Worm (Caenorhabditis elegans): ENCODE data around the gene Y54G2A.41.
A peak's percentile ranks its signal among the peaks of the same experiment; 100 is the strongest.

Y54G2A.41 gene

ce11 chrIV:2742470-2743044, 9.1 kb upstream of the Y54G2A.41 start, which contains the start of gene nhr-277:
nhr-277 (plus strand) TSS chrIV:2742994.
- no peak for TF ChIP-seq mxl-2 (GFP tag; conservative IDR thresholded peaks at IDR 0.05)
- TF ChIP-seq set-16 (GFP tag; IDR thresholded peaks at IDR 0.05), result no peak
- TF ChIP-seq tag-97 (GFP tag; IDR thresholded peaks at IDR 0.05), result no peak
- no peak for TF ChIP-seq zfp-2 (tag; optimal IDR thresholded peaks at IDR 0.05)
- no peak for TF ChIP-seq lin-1 (GFP tag; IDR thresholded peaks at IDR 0.05)
- TF ChIP-seq daf-12 (tag; optimal IDR thresholded peaks at IDR 0.05), result no peak
- no peak for TF ChIP-seq nhr-11 (tag; optimal IDR thresholded peaks at IDR 0.05)
- no peak for TF ChIP-seq dmd-8 (GFP tag; IDR thresholded peaks at IDR 0.05)
- no peak for TF ChIP-seq nhr-10 (tag; optimal IDR thresholded peaks at IDR 0.05)
- TF ChIP-seq spr-1 (tag; optimal IDR thresholded peaks at IDR 0.05), result no peak
- TF ChIP-seq egl-43 (GFP tag; IDR thresholded peaks at IDR 0.05), result no peak
- TF ChIP-seq lin-39 (tag; optimal IDR thresholded peaks at IDR 0.05), result no peak
- no peak for TF ChIP-seq aly-2 (tag; optimal IDR thresholded peaks at IDR 0.05)
- TF ChIP-seq F44E2.7 (GFP tag; IDR thresholded peaks at IDR 0.05), result no peak
- TF ChIP-seq nhr-76 (tag; optimal IDR thresholded peaks at IDR 0.05), result no peak
- TF ChIP-seq unc-39 (tag; optimal IDR thresholded peaks at IDR 0.05), result no peak
- no peak for TF ChIP-seq php-3 (GFP tag; IDR thresholded peaks at IDR 0.05)

- no peak for TF ChIP-seq hlh-30 (tag; optimal IDR thresholded peaks at IDR 0.05; ENCODE audit: insufficient read depth)
- TF ChIP-seq ctbp-1 (GFP tag; IDR thresholded peaks at IDR 0.05), result no peak
- peak; percentile 35; the same call in 1 of the 2 replicates for TF ChIP-seq lin-38 (GFP tag; IDR thresholded peaks at IDR 0.05)
- TF ChIP-seq unc-130 (GFP tag; optimal IDR thresholded peaks at IDR 0.05), result no peak
- no peak for TF ChIP-seq fos-1 (tag; optimal IDR thresholded peaks at IDR 0.05)
- TF ChIP-seq dmd-9 (GFP tag; IDR thresholded peaks at IDR 0.05), result no peak
- no peak for TF ChIP-seq nhr-6 (tag; optimal IDR thresholded peaks at IDR 0.05)
- peak; percentile 54 for TF ChIP-seq aha-1 (tag)
- TF ChIP-seq mdt-29 (GFP tag; IDR thresholded peaks at IDR 0.05), result no peak
- TF ChIP-seq gei-8 (GFP tag; optimal IDR thresholded peaks at IDR 0.05), result no peak
- no peak for TF ChIP-seq nhr-28 (tag; optimal IDR thresholded peaks at IDR 0.05)
- no peak for TF ChIP-seq hmg-1.1 (GFP tag; IDR thresholded peaks at IDR 0.05)
Observed at ce11 chrIV:2747385-2748007, 4.2 kb upstream of the Y54G2A.41 start.

ce11 chrIV:2748863-2749451, 2.7 kb upstream of the Y54G2A.41 start:
- TF ChIP-seq ceh-28 (tag; optimal IDR thresholded peaks at IDR 0.05) (no peak), nhr-41 (GFP tag; IDR thresholded peaks at IDR 0.05) (no peak), nhr-28 (tag; optimal IDR thresholded peaks at IDR 0.05) (peak; percentile 23), daf-16 (GFP tag; optimal IDR thresholded peaks at IDR 0.05) (no peak), daf-16 (tag; optimal IDR thresholded peaks at IDR 0.05) (peak; percentile 67), mxl-3 (GFP tag; optimal IDR thresholded peaks at IDR 0.05) (peak; percentile 31), pqm-1 (tag; optimal IDR thresholded peaks at IDR 0.05) (peak; percentile 10), unc-62 (GFP tag; optimal IDR thresholded peaks at IDR 0.05 in 1 of 2) (peak in 1 of 2 experiments; percentile 90), unc-62 (tag; optimal IDR thresholded peaks at IDR 0.05) (no peak), ceh-32 (tag; optimal IDR thresholded peaks at IDR 0.05; ENCODE audit: poor library complexity) (no peak)
